Fruit fly (Drosophila melanogaster): ENCODE measurements around the gene Pi4KIIIalpha.

Gene Pi4KIIIalpha

DNA sequence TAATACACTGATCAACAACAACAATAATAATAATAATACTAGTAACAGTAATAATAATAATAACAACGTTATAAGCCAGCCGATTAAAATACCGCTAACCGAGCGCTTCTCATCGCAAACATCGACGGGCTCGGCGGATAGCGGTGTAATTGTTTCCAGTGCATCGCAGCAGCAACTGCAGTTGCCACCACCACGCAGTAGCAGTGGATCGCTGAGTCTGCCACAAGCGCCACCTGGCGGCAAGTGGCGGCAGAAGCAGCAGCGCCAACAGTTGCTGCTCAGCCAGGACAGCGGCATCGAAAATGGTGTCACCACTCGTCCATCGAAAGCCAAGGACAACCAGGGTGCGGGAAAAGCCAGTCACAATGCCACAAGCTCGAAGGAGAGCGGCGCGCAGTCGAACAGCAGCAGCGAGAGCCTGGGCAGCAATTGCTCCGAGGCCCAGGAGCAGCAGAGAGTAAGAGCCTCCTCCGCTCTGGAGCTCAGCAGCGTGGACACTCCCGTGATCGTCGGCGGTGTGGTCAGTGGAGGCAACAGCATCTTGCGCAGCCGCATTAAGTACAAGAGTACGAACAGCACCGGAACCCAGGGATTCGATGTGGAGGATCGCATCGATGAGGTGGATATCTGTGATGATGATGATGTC is 34.9 kb downstream of the Pi4KIIIalpha start:
- TF ChIP-seq cnc (optimal IDR thresholded peaks at IDR 0.05) = no peak
- no peak for TF ChIP-seq CG11617 (GFP tag; optimal IDR thresholded peaks at IDR 0.05)
- no peak for TF ChIP-seq toe (GFP tag; optimal IDR thresholded peaks at IDR 0.05)
- no peak for TF ChIP-seq kay (GFP tag; ENCODE audit: borderline replicate concordance)
- no peak for TF ChIP-seq CG14711 (tag; optimal IDR thresholded peaks at IDR 0.05)
- TF ChIP-seq tj (GFP tag; optimal IDR thresholded peaks at IDR 0.05) = no peak
- TF ChIP-seq Crg-1 (GFP tag; optimal IDR thresholded peaks at IDR 0.05) = no peak
- TF ChIP-seq CG33017 (tag; optimal IDR thresholded peaks at IDR 0.05) = no peak
- no peak for TF ChIP-seq CG1620 (GFP tag; optimal IDR thresholded peaks at IDR 0.05)
- TF ChIP-seq pad (GFP tag; optimal IDR thresholded peaks at IDR 0.05) = no peak
- TF ChIP-seq CG5204 (GFP tag; optimal IDR thresholded peaks at IDR 0.05) = no peak
- no peak for TF ChIP-seq Clk (GFP tag; optimal IDR thresholded peaks at IDR 0.05)
- TF ChIP-seq Mnt (GFP tag; optimal IDR thresholded peaks at IDR 0.05) = no peak
- no peak for TF ChIP-seq Hr96 (GFP tag; optimal IDR thresholded peaks at IDR 0.05)
- no peak for TF ChIP-seq CG12768 (GFP tag; optimal IDR thresholded peaks at IDR 0.05)

DNA sequence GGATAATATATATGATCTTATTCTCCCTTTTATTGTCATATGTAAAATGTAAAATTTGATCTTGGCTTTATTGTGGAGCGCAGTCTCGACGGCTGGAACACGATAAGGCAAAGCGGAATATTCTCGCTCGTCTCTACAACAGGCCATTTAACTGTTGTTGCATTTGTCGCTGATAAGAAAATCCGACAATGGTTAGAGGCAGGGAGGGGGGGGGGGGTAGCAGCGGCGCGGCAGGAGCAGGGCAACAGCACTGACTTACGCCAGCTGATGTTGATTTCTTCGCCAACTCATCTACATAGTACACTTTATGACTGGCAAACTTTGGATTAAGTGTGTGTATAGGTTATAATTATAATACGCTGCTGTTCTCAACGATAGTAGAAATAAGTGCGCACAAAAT is 37.2 kb downstream of the Pi4KIIIalpha start:
- no peak for TF ChIP-seq CG7101 (tag; optimal IDR thresholded peaks at IDR 0.05)
- peak in 1 of 2 experiments; percentile 22 for TF ChIP-seq cnc (optimal IDR thresholded peaks at IDR 0.05)
- peak; percentile 23 for TF ChIP-seq cic (GFP tag; optimal IDR thresholded peaks at IDR 0.05)
- TF ChIP-seq tj (GFP tag; optimal IDR thresholded peaks at IDR 0.05) = peak; percentile 10

DNA sequence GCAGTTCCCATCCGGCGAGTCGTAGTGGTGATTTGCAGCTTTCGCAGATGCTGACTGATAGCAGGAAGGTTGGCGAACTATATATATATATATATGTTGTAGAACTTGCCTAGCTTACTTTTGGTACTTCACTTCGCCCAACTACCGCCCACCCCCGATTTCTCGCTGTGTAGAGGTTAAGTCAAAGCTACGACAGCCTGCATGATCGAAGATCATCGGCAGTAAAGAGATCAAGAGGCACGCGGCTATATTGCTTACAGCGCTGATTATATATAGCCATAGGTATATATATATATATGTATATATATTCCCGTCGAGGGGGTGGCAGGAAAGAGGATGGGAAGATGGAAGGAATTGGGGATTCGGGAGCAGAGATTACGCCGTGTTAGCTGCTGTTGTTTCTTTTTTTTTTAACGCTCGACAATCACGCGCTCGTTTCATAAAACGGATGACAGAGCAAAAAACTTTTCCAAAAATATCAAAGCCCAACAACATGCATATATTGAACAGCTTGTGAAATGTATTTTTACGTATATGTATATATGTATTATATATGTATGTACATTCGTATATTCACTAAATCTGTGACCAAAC is 38.0 kb downstream of the Pi4KIIIalpha start:
- TF ChIP-seq CG7101 (tag; optimal IDR thresholded peaks at IDR 0.05) (no peak), tj (GFP tag; optimal IDR thresholded peaks at IDR 0.05) (peak; percentile 24), kay (GFP tag; ENCODE audit: borderline replicate concordance) (peak; percentile 68), CG14711 (tag; optimal IDR thresholded peaks at IDR 0.05) (no peak)

DNA sequence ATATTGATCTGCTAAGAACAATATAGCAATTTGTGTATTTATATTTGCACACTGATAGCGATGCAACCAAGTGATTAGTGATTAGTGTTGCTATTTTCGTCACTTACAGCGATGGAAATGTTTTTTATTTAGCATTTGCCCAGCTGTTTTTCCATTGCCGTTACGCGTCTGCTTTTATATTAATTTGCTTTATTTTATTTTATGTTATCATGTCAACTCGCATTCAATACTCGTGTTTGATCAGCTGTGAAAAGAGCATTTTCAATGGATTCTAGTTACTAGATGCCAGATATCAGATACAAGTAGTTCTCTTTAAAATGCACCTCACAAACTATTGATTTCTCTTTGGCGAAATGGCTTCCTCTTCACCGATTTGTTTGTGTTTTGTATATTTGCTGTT is 38.8 kb downstream of the Pi4KIIIalpha start:
- TF ChIP-seq Crg-1 (GFP tag; optimal IDR thresholded peaks at IDR 0.05) (peak; percentile 5), CG7045 (GFP tag; optimal IDR thresholded peaks at IDR 0.05) (no peak), CG5204 (GFP tag; optimal IDR thresholded peaks at IDR 0.05) (no peak), cic (GFP tag; optimal IDR thresholded peaks at IDR 0.05) (no peak), CG7101 (tag; optimal IDR thresholded peaks at IDR 0.05) (no peak)

DNA sequence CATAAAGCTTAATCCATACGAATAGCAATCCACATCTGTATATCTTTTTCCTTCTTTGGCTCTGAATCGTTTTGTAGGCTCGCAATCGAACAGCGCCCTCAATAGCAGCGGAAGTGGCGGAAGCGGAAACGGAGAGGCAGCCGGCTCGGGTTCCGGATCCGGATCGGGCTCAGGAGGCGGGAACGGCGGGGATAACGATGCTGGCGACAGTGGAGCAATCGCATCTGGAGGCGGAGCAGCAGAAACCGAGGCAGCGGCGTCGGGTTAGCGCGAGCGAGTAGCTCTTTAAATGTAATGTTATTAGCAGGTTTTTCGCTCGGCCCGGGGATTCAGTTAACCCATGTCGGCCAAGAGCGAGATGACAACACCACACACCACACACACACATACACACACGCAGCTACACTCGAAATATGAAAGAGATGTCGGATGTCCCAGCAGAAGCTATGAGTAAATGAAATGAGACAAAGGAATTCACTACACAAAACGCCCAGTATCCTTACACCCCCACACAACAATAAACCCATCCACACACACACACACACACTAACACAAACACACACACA is 52.5 kb downstream of the Pi4KIIIalpha start:
- TF ChIP-seq Crg-1 (GFP tag; optimal IDR thresholded peaks at IDR 0.05) = no peak
- no peak for TF ChIP-seq Hr96 (GFP tag; optimal IDR thresholded peaks at IDR 0.05)
- TF ChIP-seq bab1 (GFP tag; optimal IDR thresholded peaks at IDR 0.05) = no peak
- no peak for TF ChIP-seq CG11617 (GFP tag; optimal IDR thresholded peaks at IDR 0.05)
- TF ChIP-seq CG12768 (GFP tag; optimal IDR thresholded peaks at IDR 0.05) = no peak
- no peak for TF ChIP-seq Clk (GFP tag; optimal IDR thresholded peaks at IDR 0.05)
- no peak for TF ChIP-seq pad (GFP tag; optimal IDR thresholded peaks at IDR 0.05)
- TF ChIP-seq toe (GFP tag; optimal IDR thresholded peaks at IDR 0.05) = no peak
- TF ChIP-seq CG5204 (GFP tag; optimal IDR thresholded peaks at IDR 0.05) = no peak
- no peak for TF ChIP-seq CG33017 (tag; optimal IDR thresholded peaks at IDR 0.05)
- TF ChIP-seq kay (GFP tag; ENCODE audit: borderline replicate concordance) = no peak
- no peak for TF ChIP-seq tj (GFP tag; optimal IDR thresholded peaks at IDR 0.05)
- TF ChIP-seq CG14711 (tag; optimal IDR thresholded peaks at IDR 0.05) = no peak
- TF ChIP-seq CG7045 (GFP tag; optimal IDR thresholded peaks at IDR 0.05) = no peak

DNA sequence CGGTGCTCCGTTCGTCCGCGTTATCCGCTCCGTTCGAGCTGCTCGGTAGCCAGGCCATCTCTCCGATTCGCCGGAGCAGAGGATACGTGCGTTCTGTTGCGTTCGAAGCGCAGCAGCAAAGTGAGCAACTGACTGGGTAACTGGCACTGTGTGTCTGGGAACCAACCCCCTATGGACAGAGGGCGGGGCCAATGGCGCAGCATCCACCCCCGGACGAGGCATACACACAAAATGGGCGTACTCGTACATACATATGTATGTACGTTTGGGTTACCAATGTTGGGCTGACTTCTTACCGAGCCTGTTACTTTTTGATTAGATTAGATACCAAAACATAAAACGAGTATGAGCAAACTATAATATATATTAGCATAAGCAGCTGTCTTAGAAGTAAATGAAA is 57.0 kb downstream of the Pi4KIIIalpha start, which contains the start of gene HLH3B:
TSS of gene HLH3B (minus strand) at position 123 of the 400 bp plus-strand sequence.
- TF ChIP-seq toe (GFP tag; optimal IDR thresholded peaks at IDR 0.05) (no peak), CG1620 (GFP tag; optimal IDR thresholded peaks at IDR 0.05) (no peak), Hr96 (GFP tag; optimal IDR thresholded peaks at IDR 0.05) (no peak), tj (GFP tag; optimal IDR thresholded peaks at IDR 0.05) (no peak), cic (GFP tag; optimal IDR thresholded peaks at IDR 0.05) (no peak), CG12768 (GFP tag; optimal IDR thresholded peaks at IDR 0.05) (no peak), pad (GFP tag; optimal IDR thresholded peaks at IDR 0.05) (no peak), CG33017 (tag; optimal IDR thresholded peaks at IDR 0.05) (no peak), Mnt (GFP tag; optimal IDR thresholded peaks at IDR 0.05) (no peak), CG14711 (tag; optimal IDR thresholded peaks at IDR 0.05) (no peak)

DNA sequence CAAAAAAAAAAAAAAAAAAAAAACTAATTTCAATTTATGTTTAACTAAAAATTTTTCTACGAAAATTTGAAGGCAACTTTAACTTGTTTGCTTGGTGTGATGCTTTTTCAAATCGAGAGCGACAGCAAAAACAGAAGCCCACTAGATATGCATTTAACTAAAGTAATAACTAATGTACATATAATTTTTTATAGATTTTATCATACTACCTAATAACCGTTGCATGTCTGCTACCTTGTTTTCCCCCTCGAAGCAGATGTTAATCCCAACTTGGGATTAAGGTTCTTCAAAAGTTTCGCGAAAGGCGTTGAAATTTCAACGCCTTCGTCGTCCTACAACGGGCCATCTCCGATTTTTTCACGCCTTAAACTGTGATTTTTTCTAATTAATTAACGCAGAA is 58.2 kb downstream of the Pi4KIIIalpha start, which contains the start of gene CG2652:
TSS of gene CG2652 (minus strand) at position 101 of the 400 bp plus-strand sequence.
- TF ChIP-seq CG12768 (GFP tag; optimal IDR thresholded peaks at IDR 0.05) (no peak), CG7045 (GFP tag; optimal IDR thresholded peaks at IDR 0.05) (no peak), tj (GFP tag; optimal IDR thresholded peaks at IDR 0.05) (no peak), toe (GFP tag; optimal IDR thresholded peaks at IDR 0.05) (no peak), Crg-1 (GFP tag; optimal IDR thresholded peaks at IDR 0.05) (no peak), Mnt (GFP tag; optimal IDR thresholded peaks at IDR 0.05) (no peak), Hr96 (GFP tag; optimal IDR thresholded peaks at IDR 0.05) (no peak), Clk (GFP tag; optimal IDR thresholded peaks at IDR 0.05) (no peak), CG5204 (GFP tag; optimal IDR thresholded peaks at IDR 0.05) (no peak), bab1 (GFP tag; optimal IDR thresholded peaks at IDR 0.05) (no peak), CG7101 (tag; optimal IDR thresholded peaks at IDR 0.05) (no peak), CG14711 (tag; optimal IDR thresholded peaks at IDR 0.05) (no peak)
